Fruit fly (Drosophila melanogaster) whole organism, pupa: Measurements from ENCODE around the gene CG32267.

Experiments used
- CG13204 ChIP-seq: fragments of 200-800 bp; sonication (Bioruptor generic); optimal IDR thresholded peaks from 2 replicates; lab custom pipeline; 2018; ENCODE audit warnings: missing biosample characterization, mild to moderate bottlenecking, missing genetic modification characterization, moderate library complexity
- CG14655 ChIP-seq: fragments of 200-800 bp; sonication (Bioruptor generic); optimal IDR thresholded peaks from 3 replicates; lab custom pipeline; 2017; ENCODE audit warnings: mild to moderate bottlenecking, missing biosample characterization, missing genetic modification reagents, missing genetic modification characterization
- CG4496 ChIP-seq: fragments of 200-800 bp; sonication (Bioruptor generic); IDR thresholded peaks from 3 replicates; pipeline ENCODE4 v1.3.6; 2022; ENCODE audit warnings: missing biosample characterization, missing genetic modification characterization

DNA sequence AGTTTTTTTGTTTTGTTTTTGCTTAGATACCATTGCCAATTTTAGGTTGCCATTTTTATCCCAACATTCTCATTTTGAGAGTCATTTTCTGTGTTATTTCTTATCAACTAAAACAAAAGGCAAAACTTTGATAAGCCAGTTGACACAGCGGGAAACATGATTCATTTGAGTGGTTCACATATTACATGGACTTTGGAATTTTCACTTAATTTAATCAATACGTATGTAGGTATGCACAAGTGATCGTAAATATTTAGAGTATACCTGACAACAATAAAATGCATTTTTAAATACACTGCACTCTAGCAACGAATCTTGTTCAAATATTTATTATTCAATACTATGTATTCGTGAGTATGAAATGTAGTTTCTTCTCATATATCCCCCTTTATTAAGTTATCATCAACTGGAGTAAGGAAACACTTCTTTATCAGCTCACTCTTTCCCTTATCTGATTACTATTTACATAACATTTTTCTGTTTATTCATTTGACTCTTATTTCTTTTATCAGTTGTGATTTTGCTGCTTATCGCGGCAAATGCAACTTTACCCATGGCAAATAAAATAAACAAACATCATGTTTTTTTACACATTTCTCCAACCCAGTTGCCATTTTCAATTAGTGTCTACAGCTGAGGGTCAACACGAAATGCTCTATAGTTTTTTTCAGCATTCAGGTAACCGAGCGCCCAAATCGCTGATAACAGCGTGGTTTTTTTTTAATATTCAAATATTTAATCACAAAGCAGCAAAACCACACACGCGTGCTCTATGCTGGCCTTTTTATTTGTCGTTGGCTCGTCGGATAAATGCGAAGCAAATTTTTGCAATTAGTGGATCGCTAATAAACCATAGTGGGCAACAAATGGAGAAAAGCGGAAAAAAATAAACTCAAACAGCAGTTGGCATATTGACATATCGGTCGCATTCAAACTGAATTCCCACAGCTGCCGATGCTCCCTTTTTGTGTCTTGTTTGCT, 46.9 kb upstream of the CG32267 start:
- TF ChIP-seq CG13204 (no peak), CG4496 (GFP tag; lab: Robert Waterston, UW) (no peak), CG14655 (GFP tag; lab: Kevin White, UChicago) (peak; percentile 23)
